Fruit fly (Drosophila melanogaster) whole organism, prepupa: ENCODE measurements around the gene CG13408.

Source experiments
- CG10669 ChIP-seq: fragments of 200-800 bp; sonication (Bioruptor generic); optimal IDR thresholded peaks from 3 replicates; lab custom pipeline; 2018; ENCODE audit warnings: missing biosample characterization, mild to moderate bottlenecking, missing genetic modification characterization, moderate library complexity
- CG11762 ChIP-seq: fragments of 200-800 bp; sonication (Bioruptor generic); optimal IDR thresholded peaks from 3 replicates; lab custom pipeline; 2016; ENCODE audit warnings: missing biosample characterization, missing genetic modification characterization; ENCODE audit not compliant: insufficient read depth
- CG11902 ChIP-seq: fragments of 200-800 bp; sonication (Bioruptor generic); optimal IDR thresholded peaks from 3 replicates; lab custom pipeline; 2016; ENCODE audit warnings: missing biosample characterization, missing genetic modification characterization
- CG15336 ChIP-seq: fragments of 200-800 bp; sonication (Bioruptor generic); IDR thresholded peaks from 2 replicates; pipeline ENCODE4 v1.3.6; 2022; ENCODE audit warnings: missing biosample characterization, missing genetic modification characterization
- CG3032 ChIP-seq: fragments of 200-800 bp; optimal IDR thresholded peaks from 2 replicates; lab custom pipeline; 2019; ENCODE audit warnings: missing biosample characterization, mild to moderate bottlenecking, missing genetic modification characterization, moderate library complexity
- CG31627 ChIP-seq: fragments of 200-800 bp; sonication (Bioruptor generic); optimal IDR thresholded peaks from 3 replicates; lab custom pipeline; 2016; ENCODE audit warnings: missing biosample characterization, missing genetic modification characterization
- CG3919 ChIP-seq: fragments of 200-800 bp; sonication (Bioruptor generic); optimal IDR thresholded peaks from 3 replicates; lab custom pipeline; 2016; ENCODE audit warnings: missing biosample characterization, missing genetic modification characterization
- CG6163 ChIP-seq: fragments of 200-800 bp; sonication (Bioruptor generic); IDR thresholded peaks from 3 replicates; pipeline ENCODE4 v1.3.6; 2022; ENCODE audit warnings: missing biosample characterization, missing genetic modification characterization
- CG6792 ChIP-seq: fragments of 200-800 bp; sonication (Bioruptor generic); optimal IDR thresholded peaks from 3 replicates; lab custom pipeline; 2016; ENCODE audit warnings: missing biosample characterization, missing genetic modification characterization
- CG6808 ChIP-seq: fragments of 200-800 bp; sonication (Bioruptor generic); optimal IDR thresholded peaks from 3 replicates; lab custom pipeline; 2017; ENCODE audit warnings: missing biosample characterization, missing genetic modification characterization, mild to moderate bottlenecking, moderate library complexity, missing genetic modification reagents
- CG6854 ChIP-seq: fragments of 200-800 bp; sonication (Bioruptor generic); optimal IDR thresholded peaks from 2 replicates; lab custom pipeline; 2017; ENCODE audit warnings: missing biosample characterization, mild to moderate bottlenecking, missing genetic modification characterization
- CG7368 ChIP-seq: fragments of 200-800 bp; sonication (Bioruptor generic); optimal IDR thresholded peaks from 3 replicates; lab custom pipeline; 2016; ENCODE audit warnings: missing biosample characterization, missing genetic modification characterization
- CG8119 ChIP-seq: fragments of 200-800 bp; sonication (Bioruptor generic); IDR thresholded peaks from 3 replicates; pipeline ENCODE4 v1.3.6; 2022; ENCODE audit warnings: missing biosample characterization, missing genetic modification characterization
- CG8319 ChIP-seq: fragments of 200-800 bp; sonication (Bioruptor generic); optimal IDR thresholded peaks from 3 replicates; lab custom pipeline; 2016; ENCODE audit warnings: missing biosample characterization, missing genetic modification characterization
- CG9139 ChIP-seq: fragments of 200-800 bp; sonication (Bioruptor generic); optimal IDR thresholded peaks from 3 replicates; lab custom pipeline; 2017; ENCODE audit warnings: missing biosample characterization, mild to moderate bottlenecking, missing genetic modification characterization
- Eip75B ChIP-seq: fragments of 200-800 bp; sonication (Bioruptor generic); optimal IDR thresholded peaks from 3 replicates; lab custom pipeline; 2016; ENCODE audit warnings: missing biosample characterization, missing genetic modification characterization
- Eip78C ChIP-seq: fragments of 200-800 bp; sonication (Bioruptor generic); peaks from one replicate; lab custom pipeline; 2016; ENCODE audit warnings: missing biosample characterization, missing genetic modification characterization
- Hr38 ChIP-seq: sonication (Bioruptor generic); optimal IDR thresholded peaks from 2 replicates; lab custom pipeline; 2016; ENCODE audit warnings: missing biosample characterization, missing genetic modification characterization
- Hr39 ChIP-seq: fragments of 200-800 bp; sonication (Bioruptor generic); optimal IDR thresholded peaks from 2 replicates; lab custom pipeline; 2016; ENCODE audit warnings: missing biosample characterization, missing genetic modification characterization
- Hr4 ChIP-seq: fragments of 200-800 bp; sonication (Bioruptor generic); optimal IDR thresholded peaks from 3 replicates; lab custom pipeline; 2016; ENCODE audit warnings: missing biosample characterization, missing genetic modification characterization
- Lpt ChIP-seq: fragments of 200-800 bp; sonication (Bioruptor generic); optimal IDR thresholded peaks from 3 replicates; lab custom pipeline; 2016; ENCODE audit warnings: missing biosample characterization, missing genetic modification characterization
- Met ChIP-seq: fragments of 200-800 bp; sonication (Bioruptor generic); optimal IDR thresholded peaks from 3 replicates; lab custom pipeline; 2016; ENCODE audit warnings: missing biosample characterization, missing genetic modification characterization
- OdsH ChIP-seq: fragments of 200-800 bp; sonication (Bioruptor generic); optimal IDR thresholded peaks from 3 replicates; lab custom pipeline; 2016; ENCODE audit warnings: missing biosample characterization, missing genetic modification characterization
- Smox ChIP-seq: fragments of 200-800 bp; sonication (Bioruptor generic); optimal IDR thresholded peaks from 3 replicates; lab custom pipeline; 2016; ENCODE audit warnings: missing biosample characterization, missing genetic modification characterization
- Sox102F ChIP-seq: fragments of 200-800 bp; sonication (Bioruptor generic); optimal IDR thresholded peaks from 2 replicates; lab custom pipeline; 2016; ENCODE audit warnings: missing biosample characterization, mild to moderate bottlenecking, missing genetic modification characterization
- Sox14 ChIP-seq: fragments of 200-800 bp; sonication (Bioruptor generic); optimal IDR thresholded peaks from 3 replicates; lab custom pipeline; 2016; ENCODE audit warnings: missing biosample characterization, missing genetic modification characterization
- achi ChIP-seq: fragments of 200-800 bp; sonication (Bioruptor generic); optimal IDR thresholded peaks from 3 replicates; lab custom pipeline; 2016; ENCODE audit warnings: missing biosample characterization, missing genetic modification characterization
- acj6 ChIP-seq: fragments of 200-800 bp; sonication (Bioruptor generic); optimal IDR thresholded peaks from 3 replicates; lab custom pipeline; 2016; ENCODE audit warnings: missing biosample characterization, missing genetic modification characterization
- dac ChIP-seq: fragments of 200-800 bp; sonication (Bioruptor generic); optimal IDR thresholded peaks from 2 replicates; lab custom pipeline; 2017; ENCODE audit warnings: missing biosample characterization, mild to moderate bottlenecking, missing genetic modification characterization
- dsx ChIP-seq: fragments of 200-800 bp; optimal IDR thresholded peaks from 3 replicates; lab custom pipeline; 2019; ENCODE audit warnings: missing biosample characterization, mild to moderate bottlenecking, missing genetic modification characterization, moderate library complexity; ENCODE audit not compliant: poor library complexity, severe bottlenecking
- eg ChIP-seq: fragments of 200-800 bp; sonication (Bioruptor generic); IDR thresholded peaks from 3 replicates; pipeline ENCODE4 v1.3.6; 2022; ENCODE audit warnings: missing biosample characterization, missing genetic modification characterization
- esn ChIP-seq: fragments of 200-800 bp; sonication (Bioruptor generic); optimal IDR thresholded peaks from 2 replicates; lab custom pipeline; 2016; ENCODE audit warnings: missing biosample characterization, mild to moderate bottlenecking, missing genetic modification characterization, moderate library complexity
- fd85E ChIP-seq: fragments of 200-800 bp; sonication (Bioruptor generic); optimal IDR thresholded peaks from 3 replicates; lab custom pipeline; 2016; ENCODE audit warnings: missing biosample characterization, missing genetic modification characterization
- fkh ChIP-seq: fragments of 200-800 bp; sonication (Bioruptor generic); optimal IDR thresholded peaks from 3 replicates; lab custom pipeline; 2017; ENCODE audit warnings: missing biosample characterization, mild to moderate bottlenecking, missing genetic modification characterization, moderate library complexity
- lz ChIP-seq: fragments of 200-800 bp; sonication (Bioruptor generic); optimal IDR thresholded peaks from 3 replicates; lab custom pipeline; 2016; ENCODE audit warnings: missing biosample characterization, missing genetic modification characterization
- net ChIP-seq: fragments of 200-800 bp; sonication (Bioruptor generic); optimal IDR thresholded peaks from 3 replicates; lab custom pipeline; 2016; ENCODE audit warnings: missing biosample characterization, missing genetic modification characterization
- pdm3 ChIP-seq: fragments of 200-800 bp; sonication (Bioruptor generic); optimal IDR thresholded peaks from 3 replicates; lab custom pipeline; 2016; ENCODE audit warnings: missing biosample characterization, missing genetic modification characterization
- salr ChIP-seq, 2 experiments: fragments of 200-800 bp; sonication (Bioruptor generic); optimal IDR thresholded peaks; 3 replicates each; lab custom pipeline; 2016 to 2018; ENCODE audit warnings: missing biosample characterization in 2 of 2, missing genetic modification characterization in 2 of 2, mild to moderate bottlenecking in 1 of 2
- spab ChIP-seq: fragments of 200-800 bp; sonication (Bioruptor generic); optimal IDR thresholded peaks from 2 replicates; lab custom pipeline; 2017; ENCODE audit warnings: missing biosample characterization, mild to moderate bottlenecking, missing genetic modification characterization, missing genetic modification reagents
- ss ChIP-seq, 2 experiments: fragments of 200-800 bp; sonication (Bioruptor generic); optimal IDR thresholded peaks; 2 replicates in 1 of 2; 3 replicates in 1 of 2; lab custom pipeline; 2017 to 2018; ENCODE audit warnings: mild to moderate bottlenecking in 2 of 2, missing biosample characterization in 2 of 2, missing genetic modification characterization in 2 of 2, moderate library complexity in 1 of 2
- svp ChIP-seq: fragments of 200-800 bp; sonication (Bioruptor generic); peaks from one replicate; lab custom pipeline; 2016; ENCODE audit warnings: missing biosample characterization, missing genetic modification characterization
- topi ChIP-seq: fragments of 200-800 bp; sonication (Bioruptor generic); optimal IDR thresholded peaks from 3 replicates; lab custom pipeline; 2016; ENCODE audit warnings: missing biosample characterization, missing genetic modification characterization

The CG13408 gene

DNA sequence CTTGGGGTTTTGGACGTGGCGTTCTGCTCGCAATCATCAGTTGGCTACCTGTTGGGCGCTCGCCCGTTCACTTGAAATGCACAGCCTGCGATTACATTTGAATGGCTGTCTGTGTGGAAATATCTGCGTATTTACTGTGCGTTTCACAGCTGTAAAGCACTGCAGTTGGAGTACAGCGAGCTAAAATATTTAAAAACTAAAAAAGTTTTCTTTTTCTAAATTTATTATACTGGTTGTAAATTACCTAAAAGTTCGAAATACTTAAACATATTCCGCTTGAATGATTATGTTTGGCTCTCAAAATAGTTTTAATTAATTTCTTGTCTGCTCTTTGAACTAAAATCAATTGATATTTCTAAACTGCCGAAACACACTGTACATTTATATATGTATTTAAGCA lies 34.0 kb upstream of the CG13408 start:
- no peak for TF ChIP-seq CG10669 (GFP tag; lab: Kevin White, UChicago)
- TF ChIP-seq esn (GFP tag; lab: Kevin White, UChicago), result peak; percentile 13
- TF ChIP-seq achi (GFP tag; lab: Kevin White, UChicago), result peak; percentile 2
- TF ChIP-seq CG8119 (GFP tag; lab: Robert Waterston, UW), result peak; percentile 30; the same call in 1 of the 3 replicates
- peak; percentile 10 for TF ChIP-seq Met (GFP tag; lab: Kevin White, UChicago)
- peak; percentile 15 for TF ChIP-seq Hr39 (GFP tag; lab: Kevin White, UChicago)
- TF ChIP-seq Eip78C (GFP tag; lab: Kevin White, UChicago), result peak; percentile 64
- no peak for TF ChIP-seq net (GFP tag; lab: Kevin White, UChicago)
- TF ChIP-seq CG3032 (tag; lab: Kevin White, UChicago), result no peak
- peak; percentile 55 for TF ChIP-seq CG15336 (GFP tag; lab: Robert Waterston, UW)
- TF ChIP-seq topi (GFP tag; lab: Kevin White, UChicago), result peak; percentile 22
- no peak for TF ChIP-seq CG9139 (GFP tag; lab: Kevin White, UChicago)
- no peak for TF ChIP-seq fd85E (GFP tag; lab: Kevin White, UChicago)
- no peak for TF ChIP-seq Sox14 (GFP tag; lab: Kevin White, UChicago)
- peak; percentile 13 for TF ChIP-seq lz
- TF ChIP-seq svp (GFP tag; lab: Kevin White, UChicago), result peak; percentile 54
- peak; percentile 19 for TF ChIP-seq CG31627 (GFP tag; lab: Kevin White, UChicago)
- peak; percentile 12 for TF ChIP-seq acj6 (GFP tag; lab: Kevin White, UChicago)
- TF ChIP-seq eg (GFP tag; lab: Robert Waterston, UW), result peak; percentile 40; the same call in 1 of the 3 replicates

DNA sequence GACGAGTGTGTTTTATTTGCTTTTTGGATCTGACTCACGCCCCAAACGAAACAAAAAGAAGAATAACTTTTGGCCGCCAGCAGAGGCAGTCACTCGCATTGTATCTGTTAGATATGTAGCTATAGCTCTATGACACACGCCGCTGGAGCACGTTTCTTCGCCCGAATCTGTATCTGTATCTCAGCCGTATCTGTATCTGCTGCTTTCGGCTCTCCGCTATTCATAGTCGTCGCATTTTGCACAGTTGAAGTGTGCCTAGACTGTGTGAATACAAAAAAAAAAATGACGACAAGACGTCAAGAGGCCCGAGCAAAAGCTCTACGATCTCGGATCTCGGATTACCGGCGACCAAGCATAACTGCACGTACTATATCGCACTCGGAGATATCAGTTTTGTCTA lies 33.5 kb upstream of the CG13408 start:
- TF ChIP-seq Lpt (GFP tag; lab: Kevin White, UChicago) (no peak), Sox14 (GFP tag; lab: Kevin White, UChicago) (no peak), Hr4 (GFP tag; lab: Kevin White, UChicago) (no peak), eg (GFP tag; lab: Robert Waterston, UW) (no peak), CG6163 (0 out of 3 replicates have a peak, but pooled peaks have one; percentile 16), fkh (GFP tag; lab: Kevin White, UChicago) (peak; percentile 33)

DNA sequence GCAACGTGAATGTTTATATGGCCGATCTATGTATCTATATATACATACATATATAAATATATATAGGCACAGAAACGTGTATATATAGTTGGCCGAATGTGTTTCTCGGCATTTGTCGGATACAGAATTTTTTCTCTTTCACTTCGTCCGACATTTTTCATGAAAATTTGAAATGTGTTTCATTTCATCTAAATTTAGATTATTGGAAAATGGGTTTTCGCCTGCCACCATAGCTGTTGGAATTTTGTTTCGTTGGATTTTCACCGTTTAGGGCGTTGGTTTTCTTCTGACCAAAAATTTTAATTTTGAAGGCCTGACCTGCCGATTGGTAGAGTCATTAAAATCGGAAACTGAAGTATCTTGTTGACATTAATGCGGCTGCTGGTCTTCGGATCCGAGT lies 32.8 kb upstream of the CG13408 start:
- TF ChIP-seq pdm3 (GFP tag; lab: Kevin White, UChicago), result no peak
- TF ChIP-seq CG11902 (GFP tag; lab: Kevin White, UChicago), result no peak
- no peak for TF ChIP-seq CG6854 (GFP tag; lab: Kevin White, UChicago)
- TF ChIP-seq Sox102F (GFP tag; lab: Kevin White, UChicago), result no peak
- TF ChIP-seq dac (GFP tag; lab: Kevin White, UChicago), result no peak
- no peak for TF ChIP-seq CG31627 (GFP tag; lab: Kevin White, UChicago)
- TF ChIP-seq CG6808 (GFP tag; lab: Kevin White, UChicago), result no peak
- TF ChIP-seq CG6163, result no peak
- TF ChIP-seq Hr39 (GFP tag; lab: Kevin White, UChicago), result no peak
- no peak for TF ChIP-seq Hr4 (GFP tag; lab: Kevin White, UChicago)

DNA sequence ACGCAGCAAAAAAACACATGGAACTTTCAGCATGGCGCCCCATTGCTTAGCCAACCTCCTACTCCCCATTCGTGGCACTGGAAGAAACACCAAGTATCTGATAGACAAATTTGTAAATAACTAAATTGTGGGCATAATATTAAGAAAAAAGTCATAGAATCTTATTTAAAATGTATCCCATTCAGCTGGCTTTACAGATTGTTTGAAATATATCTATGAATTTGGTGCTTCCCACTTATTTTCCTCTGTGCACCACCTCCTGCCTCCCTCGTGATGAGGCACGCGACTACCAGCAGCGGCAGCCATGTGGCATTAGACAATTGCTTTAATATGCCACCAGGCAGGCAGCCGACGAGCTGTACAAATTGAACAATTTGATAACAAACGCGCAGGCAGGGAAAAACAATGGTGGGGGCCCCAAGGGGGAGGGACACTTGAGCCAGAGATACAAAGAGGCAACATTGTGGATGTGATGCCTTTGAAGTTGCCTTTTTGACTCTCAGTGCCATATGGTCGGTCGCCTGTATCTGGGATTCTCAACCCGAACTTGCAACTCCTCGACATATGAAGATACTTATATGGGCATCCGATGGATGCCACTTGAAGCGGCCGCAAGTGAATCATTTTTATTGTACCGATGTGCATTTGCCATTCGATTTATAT lies 30.9 kb upstream of the CG13408 start:
- TF ChIP-seq Sox102F (GFP tag; lab: Kevin White, UChicago), result no peak
- TF ChIP-seq OdsH (GFP tag; lab: Kevin White, UChicago), result peak; percentile 60
- peak; percentile 79 for TF ChIP-seq Hr4 (GFP tag; lab: Kevin White, UChicago)
- no peak for TF ChIP-seq fd85E (GFP tag; lab: Kevin White, UChicago)
- peak; percentile 85 for TF ChIP-seq Eip78C (GFP tag; lab: Kevin White, UChicago)
- TF ChIP-seq dsx, result peak; percentile 62
- TF ChIP-seq Hr39 (GFP tag; lab: Kevin White, UChicago), result peak; percentile 12
- TF ChIP-seq esn (GFP tag; lab: Kevin White, UChicago), result peak; percentile 53
- TF ChIP-seq lz, result peak; percentile 15
- TF ChIP-seq salr (GFP tag; optimal IDR thresholded peaks at IDR 0.05; lab: Kevin White, UChicago), result peak in 1 of 2 experiments; percentile 50
- peak in 1 of 2 experiments; percentile 26 for TF ChIP-seq ss (GFP tag; optimal IDR thresholded peaks at IDR 0.05; lab: Kevin White, UChicago)
- peak; percentile 29 for TF ChIP-seq CG6792
- peak; percentile 61 for TF ChIP-seq CG3919 (GFP tag; lab: Kevin White, UChicago)
- TF ChIP-seq Hr38 (GFP tag; lab: Kevin White, UChicago), result no peak
- TF ChIP-seq Smox (GFP tag; lab: Kevin White, UChicago), result no peak
- TF ChIP-seq net (GFP tag; lab: Kevin White, UChicago), result peak; percentile 62
- peak; percentile 87 for TF ChIP-seq CG15336 (GFP tag; lab: Robert Waterston, UW)
- TF ChIP-seq Met (GFP tag; lab: Kevin White, UChicago), result peak; percentile 39
- TF ChIP-seq CG11762 (GFP tag; lab: Kevin White, UChicago), result peak; percentile 28
- no peak for TF ChIP-seq CG8319 (GFP tag; lab: Kevin White, UChicago)
- TF ChIP-seq Eip75B (GFP tag; lab: Kevin White, UChicago), result peak; percentile 50
- TF ChIP-seq spab (GFP tag; lab: Kevin White, UChicago), result peak; percentile 41
- TF ChIP-seq CG9139 (GFP tag; lab: Kevin White, UChicago), result no peak
- no peak for TF ChIP-seq CG7368 (GFP tag; lab: Kevin White, UChicago)
